Fruit fly (Drosophila melanogaster): ENCODE data around the gene CG10026.

The CG10026 gene

DNA sequence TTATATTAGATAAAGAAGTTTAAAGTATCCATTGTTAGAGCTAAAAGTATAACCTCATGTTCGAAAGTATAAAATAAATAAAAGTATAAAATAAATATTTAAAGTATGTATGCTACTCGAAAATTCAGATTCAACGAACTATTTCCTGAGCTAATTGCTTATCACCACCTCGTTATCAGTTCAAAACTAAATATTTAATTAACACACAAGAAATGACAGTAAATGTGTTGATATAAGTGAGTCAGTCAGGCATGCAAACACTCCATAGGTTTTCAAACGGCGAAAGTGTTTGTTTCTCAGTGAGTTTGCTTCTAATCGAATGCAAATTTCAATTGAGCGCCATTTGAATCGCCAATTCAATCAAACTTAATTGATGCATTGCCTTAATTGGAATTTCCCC is 19.8 kb upstream of the CG10026 start (continued):
- TF ChIP-seq Fer1 (GFP tag; optimal IDR thresholded peaks at IDR 0.05) (peak; percentile 70), Taf1 (GFP tag; IDR thresholded peaks at IDR 0.05) (no peak), Neu2 (GFP tag; optimal IDR thresholded peaks at IDR 0.05; ENCODE audit: borderline replicate concordance) (no peak), Poxn (GFP tag; IDR thresholded peaks at IDR 0.05) (no peak), CG11398 (GFP tag; optimal IDR thresholded peaks at IDR 0.05) (no peak), Usf (GFP tag; optimal IDR thresholded peaks at IDR 0.05) (no peak), jumu (GFP tag; optimal IDR thresholded peaks at IDR 0.05) (no peak), gcm (GFP tag; optimal IDR thresholded peaks at IDR 0.05) (peak; percentile 84), CHES-1-like (GFP tag; optimal IDR thresholded peaks at IDR 0.05) (no peak), CG18764 (GFP tag; optimal IDR thresholded peaks at IDR 0.05) (peak; percentile 12), fd3F (GFP tag; optimal IDR thresholded peaks at IDR 0.05) (no peak), CG10654 (GFP tag; optimal IDR thresholded peaks at IDR 0.05) (peak; percentile 17), otp (GFP tag; IDR thresholded peaks at IDR 0.05) (no peak), Asciz (GFP tag; optimal IDR thresholded peaks at IDR 0.05) (peak; percentile 88), shn (GFP tag; optimal IDR thresholded peaks at IDR 0.05) (no peak), MTF-1 (GFP tag; optimal IDR thresholded peaks at IDR 0.05; ENCODE audit: borderline replicate concordance) (peak; percentile 85), CrebB (tag; optimal IDR thresholded peaks at IDR 0.05) (peak; percentile 81), CG16863 (GFP tag; optimal IDR thresholded peaks at IDR 0.05) (no peak), CG11504 (tag; optimal IDR thresholded peaks at IDR 0.05) (peak; percentile 49), CG15269 (tag; optimal IDR thresholded peaks at IDR 0.05) (peak; percentile 15), CG18599 (GFP tag; optimal IDR thresholded peaks at IDR 0.05) (peak; percentile 64), CG34422 (GFP tag; IDR thresholded peaks at IDR 0.05) (no peak), CG8944 (GFP tag; optimal IDR thresholded peaks at IDR 0.05) (no peak), CG7745 (tag; optimal IDR thresholded peaks at IDR 0.05) (peak; percentile 58), fd96Cb (tag; optimal IDR thresholded peaks at IDR 0.05) (no peak), wek (GFP tag; optimal IDR thresholded peaks at IDR 0.05) (peak; percentile 85), CG11723 (GFP tag; optimal IDR thresholded peaks at IDR 0.05) (peak; percentile 28), CG7963 (GFP tag; IDR thresholded peaks at IDR 0.05; ENCODE audit: partially characterized antibody) (no peak), Mes4 (GFP tag; optimal IDR thresholded peaks at IDR 0.05) (no peak), CG16815 (GFP tag; optimal IDR thresholded peaks at IDR 0.05) (no peak), CG12391 (tag; optimal IDR thresholded peaks at IDR 0.05) (peak; percentile 48), CG18476 (GFP tag; optimal IDR thresholded peaks at IDR 0.05) (no peak), ham (GFP tag; IDR thresholded peaks at IDR 0.05) (no peak), danr (GFP tag; IDR thresholded peaks at IDR 0.05) (no peak), CG3163 (GFP tag; optimal IDR thresholded peaks at IDR 0.05) (no peak), CG10543 (GFP tag; optimal IDR thresholded peaks at IDR 0.05) (peak; percentile 53), Rx (GFP tag; IDR thresholded peaks at IDR 0.05) (no peak), CG11093 (GFP tag; IDR thresholded peaks at IDR 0.05) (no peak), dm (GFP tag; optimal IDR thresholded peaks at IDR 0.05) (no peak), CG12071 (GFP tag; optimal IDR thresholded peaks at IDR 0.05) (peak; percentile 73), Med (GFP tag) (peak; percentile 88), B-H2 (GFP tag; optimal IDR thresholded peaks at IDR 0.05) (no peak), stc (GFP tag; IDR thresholded peaks at IDR 0.05) (no peak; the same call in 1 of the 2 replicates), CG6791 (GFP tag; IDR thresholded peaks at IDR 0.05; ENCODE audit: partially characterized antibody) (no peak), chn (GFP tag; optimal IDR thresholded peaks at IDR 0.05) (no peak), zfh2 (GFP tag; optimal IDR thresholded peaks at IDR 0.05) (no peak), CG30020 (tag; optimal IDR thresholded peaks at IDR 0.05) (no peak), Sox100B (GFP tag; optimal IDR thresholded peaks at IDR 0.05) (peak; percentile 65), Nf-YB (GFP tag; optimal IDR thresholded peaks at IDR 0.05) (peak; percentile 57), sc (optimal IDR thresholded peaks at IDR 0.05) (no peak), sc (GFP tag; optimal IDR thresholded peaks at IDR 0.05) (peak; percentile 44), NFAT (GFP tag; IDR thresholded peaks at IDR 0.05) (no peak)
